Worm (Caenorhabditis elegans) whole organism, L4/young adult: ENCODE data around the gene unc-116.

Source experiments
- W03F9.2 ChIP-seq: fragments of 150-350 bp; optimal IDR thresholded peaks from 2 replicates; lab custom pipeline; 2014; ENCODE audit warnings: missing biosample characterization, missing genetic modification characterization
- dao-5 ChIP-seq: sonication (generic microtip); optimal IDR thresholded peaks from 2 replicates; lab custom pipeline; 2016; ENCODE audit warnings: missing genotype, missing genetic modification characterization, moderate library complexity, missing compliant biosample characterization

DNA sequence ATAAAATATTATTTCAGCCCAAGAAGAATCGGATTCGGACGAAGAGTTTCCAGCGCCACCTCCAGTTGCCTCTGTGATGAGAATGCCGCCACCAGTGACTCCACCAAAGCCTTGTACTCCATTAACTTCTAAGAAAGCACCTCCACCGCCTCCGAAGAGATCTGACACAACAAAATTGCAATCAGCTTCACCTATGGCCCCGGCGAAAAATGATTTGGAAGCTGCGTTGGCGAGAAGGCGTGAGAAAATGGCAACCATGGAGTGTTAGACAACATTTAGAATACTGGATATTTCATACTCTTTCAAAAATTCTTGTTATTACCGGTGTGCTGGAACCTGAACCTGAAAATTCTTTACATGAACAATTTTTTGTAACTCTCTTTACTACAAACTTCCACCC lies 49.7 kb downstream of the unc-116 start:
- TF ChIP-seq W03F9.2 (tag; lab: Kevin White, UChicago) (no peak), dao-5 (no peak)
